Fruit fly (Drosophila melanogaster): ENCODE measurements around the gene CG9630.

DNA sequence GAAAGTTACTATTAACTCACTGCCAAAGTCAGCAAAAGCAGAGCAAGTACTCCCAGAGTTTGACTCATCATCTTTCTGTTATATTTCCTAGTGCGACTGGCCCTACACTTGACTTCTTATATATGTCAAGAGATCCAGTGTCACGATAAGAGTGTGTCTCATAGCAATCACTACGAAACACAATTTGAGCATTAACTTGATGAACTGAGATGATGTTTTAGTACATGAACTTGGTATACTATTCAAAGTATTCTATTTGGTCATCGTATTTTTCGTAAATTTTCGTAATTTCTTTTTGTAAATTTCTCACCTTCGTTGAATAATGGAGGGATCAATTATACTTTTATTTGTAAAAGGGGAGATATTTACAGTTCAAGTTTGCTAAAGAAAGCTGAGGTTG lies 20.8 kb upstream of the CG9630 start, which contains the start of gene CG11672:
- TF ChIP-seq CG17806 (tag; optimal IDR thresholded peaks at IDR 0.05) (no peak), EcR (GFP tag; optimal IDR thresholded peaks at IDR 0.05) (no peak), CG32121 (GFP tag; IDR thresholded peaks at IDR 0.05) (no peak), CG34367 (tag; optimal IDR thresholded peaks at IDR 0.05) (no peak), CG9948 (tag; optimal IDR thresholded peaks at IDR 0.05) (no peak), Snoo (tag; optimal IDR thresholded peaks at IDR 0.05) (no peak), fd96Ca (GFP tag; IDR thresholded peaks at IDR 0.05) (no peak), Pif1A (GFP tag; optimal IDR thresholded peaks at IDR 0.05) (no peak), CG8301 (tag; optimal IDR thresholded peaks at IDR 0.05) (no peak), gl (tag; optimal IDR thresholded peaks at IDR 0.05) (no peak), Pif1B (GFP tag; optimal IDR thresholded peaks at IDR 0.05) (no peak)
